Worm (Caenorhabditis elegans): Measurements from ENCODE around the gene F55G11.8.
A peak's percentile ranks its signal among the peaks of the same experiment; 100 is the strongest.

F55G11.8 gene

ce11 chrIV:12921027-12921426, 41.6 kb upstream of the F55G11.8 start, which contains the start of gene C32H11.4:
C32H11.4 (plus strand) TSS chrIV:12921264.
- TF ChIP-seq egl-43 (GFP tag; IDR thresholded peaks at IDR 0.05): no peak
- TF ChIP-seq zag-1 (tag; optimal IDR thresholded peaks at IDR 0.05): no peak
- peak; percentile 73 for TF ChIP-seq pqm-1 (tag; optimal IDR thresholded peaks at IDR 0.05)
- no peak for TF ChIP-seq mdl-1 (tag; optimal IDR thresholded peaks at IDR 0.05)
- TF ChIP-seq aha-1 (tag): no peak
- no peak for TF ChIP-seq daf-16 (GFP tag; optimal IDR thresholded peaks at IDR 0.05)
- peak; percentile 64 for TF ChIP-seq daf-16 (tag; optimal IDR thresholded peaks at IDR 0.05)
- peak; percentile 46 for TF ChIP-seq hlh-11 (tag; optimal IDR thresholded peaks at IDR 0.05)
- no peak for TF ChIP-seq nhr-25 (tag; optimal IDR thresholded peaks at IDR 0.05; ENCODE audit: borderline replicate concordance, insufficient read depth)
- TF ChIP-seq ZK546.5 (tag; optimal IDR thresholded peaks at IDR 0.05): no peak
- no peak for TF ChIP-seq ces-1 (GFP tag; optimal IDR thresholded peaks at IDR 0.05)
- TF ChIP-seq dmd-6 (GFP tag; IDR thresholded peaks at IDR 0.05): peak; percentile 82
- TF ChIP-seq nhr-48 (tag; optimal IDR thresholded peaks at IDR 0.05): peak; percentile 67
- peak; percentile 8 for TF ChIP-seq nhr-28 (tag; optimal IDR thresholded peaks at IDR 0.05)
- peak; percentile 69 for TF ChIP-seq php-3 (GFP tag; IDR thresholded peaks at IDR 0.05)
- TF ChIP-seq T20F7.1 (GFP tag; optimal IDR thresholded peaks at IDR 0.05): no peak

- TF ChIP-seq Y48G9A.11 (GFP tag; IDR thresholded peaks at IDR 0.05) (no peak), nhr-28 (tag; optimal IDR thresholded peaks at IDR 0.05) (no peak), F26F4.8 (GFP tag; conservative IDR thresholded peaks at IDR 0.05) (no peak), ceh-82 (tag; optimal IDR thresholded peaks at IDR 0.05) (no peak), unc-130 (GFP tag; optimal IDR thresholded peaks at IDR 0.05) (no peak), nhr-237 (tag; optimal IDR thresholded peaks at IDR 0.05) (no peak), madf-9 (GFP tag; conservative IDR thresholded peaks at IDR 0.05) (no peak), ces-1 (GFP tag; optimal IDR thresholded peaks at IDR 0.05) (no peak), pqm-1 (tag; optimal IDR thresholded peaks at IDR 0.05) (no peak), daf-12 (tag; optimal IDR thresholded peaks at IDR 0.05) (no peak), zip-11 (GFP tag; IDR thresholded peaks at IDR 0.05) (no peak), lin-29 (GFP tag; IDR thresholded peaks at IDR 0.05) (no peak), vab-7 (GFP tag; IDR thresholded peaks at IDR 0.05) (no peak), nhr-77 (tag; optimal IDR thresholded peaks at IDR 0.05) (no peak), attf-4 (tag; optimal IDR thresholded peaks at IDR 0.05) (no peak), dmd-8 (GFP tag; IDR thresholded peaks at IDR 0.05) (no peak), hlh-30 (tag; optimal IDR thresholded peaks at IDR 0.05; ENCODE audit: insufficient read depth) (no peak), zip-2 (tag; optimal IDR thresholded peaks at IDR 0.05) (no peak), spr-3 (GFP tag; optimal IDR thresholded peaks at IDR 0.05) (no peak), daf-8 (GFP tag; IDR thresholded peaks at IDR 0.05) (no peak)
Measured at ce11 chrIV:12924332-12924731, 38.3 kb upstream of the F55G11.8 start, which contains the start of gene srlf-4. srlf-4 (minus strand) TSS chrIV:12924432.

DNA sequence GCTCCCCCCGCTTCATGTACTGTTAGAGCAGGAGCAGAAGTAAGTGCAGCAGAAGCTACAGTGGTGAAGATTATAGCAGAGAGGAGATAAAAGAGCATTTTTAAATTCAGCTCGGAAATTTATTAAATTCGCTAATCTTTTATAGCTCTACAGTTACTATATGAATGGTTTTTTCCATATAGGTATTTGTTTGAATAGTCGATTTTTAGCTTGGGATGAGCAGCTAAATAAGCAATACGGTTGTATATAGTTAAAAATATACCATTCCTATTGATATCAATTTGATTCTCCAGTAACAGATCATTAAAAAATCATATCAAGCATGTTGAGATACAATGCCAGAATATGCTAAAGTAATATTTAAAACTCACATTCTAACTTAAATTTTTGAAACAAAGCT, 36.0 kb upstream of the F55G11.8 start, which contains the start of gene srlf-5:
Gene srlf-5 (minus strand): TSS at position 101 of the 400 bp plus-strand sequence.
- TF ChIP-seq nhr-42 (GFP tag; IDR thresholded peaks at IDR 0.05) (no peak), set-16 (GFP tag; IDR thresholded peaks at IDR 0.05) (no peak), lin-15B (tag; optimal IDR thresholded peaks at IDR 0.05) (no peak), zip-11 (GFP tag; IDR thresholded peaks at IDR 0.05) (no peak), dve-1 (tag; optimal IDR thresholded peaks at IDR 0.05; ENCODE audit: insufficient read depth) (no peak), nhr-77 (tag; optimal IDR thresholded peaks at IDR 0.05) (no peak), egl-43 (GFP tag; IDR thresholded peaks at IDR 0.05) (no peak), pqm-1 (tag; optimal IDR thresholded peaks at IDR 0.05) (no peak), nhr-48 (tag; optimal IDR thresholded peaks at IDR 0.05) (no peak)

Data from whole organism, L4 larva.